Worm (Caenorhabditis elegans): ENCODE results near the gene pqn-76.
"Not testable (repeated sequence)": the region's sequence is repeated elsewhere in the genome, so short reads cannot be mapped to it uniquely, and the experiment has no call there.

Gene pqn-76

ce11 chrIV:15578786-15579185, at the start of gene pqn-76:
TSS of gene pqn-76 (plus strand) at chrIV:15579086.
- TF ChIP-seq mdl-1 (tag; optimal IDR thresholded peaks at IDR 0.05); mab-9 (GFP tag; IDR thresholded peaks at IDR 0.05); skn-1 (tag; optimal IDR thresholded peaks at IDR 0.05): not testable (repeated sequence)

ce11 chrIV:15530486-15530885, 48.4 kb upstream of the pqn-76 start:
- TF ChIP-seq unc-98 (GFP tag; IDR thresholded peaks at IDR 0.05) (peak; percentile 63; the same call in 1 of the 2 replicates), mab-9 (GFP tag; IDR thresholded peaks at IDR 0.05) (peak; percentile 89), nhr-19 (GFP tag; conservative IDR thresholded peaks at IDR 0.05) (peak; percentile 95), tbx-2 (tag; optimal IDR thresholded peaks at IDR 0.05) (peak; percentile 3), lsy-2 (tag; optimal IDR thresholded peaks at IDR 0.05) (peak; percentile 27 to 56), sox-4 (tag; optimal IDR thresholded peaks at IDR 0.05) (peak; percentile 23), nhr-71 (tag; optimal IDR thresholded peaks at IDR 0.05) (peak; percentile 60), nhr-90 (tag; optimal IDR thresholded peaks at IDR 0.05; ENCODE audit: poor library complexity) (peak; percentile 52), snu-23 (GFP tag; optimal IDR thresholded peaks at IDR 0.05) (peak; percentile 22), elt-2 (tag; optimal IDR thresholded peaks at IDR 0.05) (peak; percentile 26), swsn-7 (tag; optimal IDR thresholded peaks at IDR 0.05) (peak; percentile 30), xbp-1 (tag; optimal IDR thresholded peaks at IDR 0.05) (peak; percentile 25), isw-1 (GFP tag; IDR thresholded peaks at IDR 0.05) (peak; percentile 86), nhr-20 (tag; optimal IDR thresholded peaks at IDR 0.05) (peak; percentile 23), efl-1 (optimal IDR thresholded peaks at IDR 0.05) (peak in 1 of 2 experiments; percentile 19), efl-1 (GFP tag; optimal IDR thresholded peaks at IDR 0.05 in 1 of 2) (peak in 1 of 2 experiments; percentile 71), lin-14 (GFP tag; optimal IDR thresholded peaks at IDR 0.05) (peak; percentile 32), dpl-1 (GFP tag; optimal IDR thresholded peaks at IDR 0.05) (peak in 1 of 3 experiments; percentile 1), nhr-85 (tag) (peak; percentile 71), ceh-88 (GFP tag; IDR thresholded peaks at IDR 0.05) (peak; percentile 82), dsc-1 (tag; optimal IDR thresholded peaks at IDR 0.05) (peak; percentile 35), pax-3 (tag; optimal IDR thresholded peaks at IDR 0.05) (peak; percentile 6), grh-1 (GFP tag; IDR thresholded peaks at IDR 0.05) (peak; percentile 95)

- TF ChIP-seq fkh-4 (tag; optimal IDR thresholded peaks at IDR 0.05; ENCODE audit: borderline replicate concordance) (no peak), lin-15B (tag; optimal IDR thresholded peaks at IDR 0.05) (no peak), ama-1 (optimal IDR thresholded peaks at IDR 0.05) (no peak), lir-3 (tag; optimal IDR thresholded peaks at IDR 0.05; ENCODE audit: poor library complexity) (no peak), nhr-90 (tag; optimal IDR thresholded peaks at IDR 0.05; ENCODE audit: poor library complexity) (no peak), mab-9 (GFP tag; IDR thresholded peaks at IDR 0.05) (no peak), grh-1 (GFP tag; IDR thresholded peaks at IDR 0.05) (no peak), alr-1 (tag; optimal IDR thresholded peaks at IDR 0.05; ENCODE audit: borderline replicate concordance) (no peak), nhr-84 (tag; optimal IDR thresholded peaks at IDR 0.05) (no peak), pax-3 (tag; optimal IDR thresholded peaks at IDR 0.05) (no peak), swsn-7 (tag; optimal IDR thresholded peaks at IDR 0.05) (no peak), irx-1 (tag; optimal IDR thresholded peaks at IDR 0.05) (no peak), sptf-1 (tag; optimal IDR thresholded peaks at IDR 0.05) (no peak), ets-5 (GFP tag; IDR thresholded peaks at IDR 0.05) (no peak), tlp-1 (tag; optimal IDR thresholded peaks at IDR 0.05) (no peak)
Measured at ce11 chrIV:15537338-15537737, 41.5 kb upstream of the pqn-76 start.

- TF ChIP-seq dsc-1 (tag; optimal IDR thresholded peaks at IDR 0.05): no peak
- TF ChIP-seq nhr-237 (tag; optimal IDR thresholded peaks at IDR 0.05): no peak
- TF ChIP-seq fkh-10 (GFP tag; optimal IDR thresholded peaks at IDR 0.05): no peak
- no peak for TF ChIP-seq tbx-2 (tag; optimal IDR thresholded peaks at IDR 0.05)
- TF ChIP-seq dpl-1 (GFP tag; optimal IDR thresholded peaks at IDR 0.05): no peak
- no peak for TF ChIP-seq blmp-1 (tag; optimal IDR thresholded peaks at IDR 0.05)
- no peak for TF ChIP-seq xbp-1 (tag; optimal IDR thresholded peaks at IDR 0.05)
- no peak for TF ChIP-seq unc-130 (tag; optimal IDR thresholded peaks at IDR 0.05)
- no peak for TF ChIP-seq ces-1 (GFP tag; optimal IDR thresholded peaks at IDR 0.05)
- no peak for TF ChIP-seq mep-1 (tag; optimal IDR thresholded peaks at IDR 0.05)
- TF ChIP-seq irx-1 (tag; optimal IDR thresholded peaks at IDR 0.05): no peak
- TF ChIP-seq lin-14 (GFP tag; optimal IDR thresholded peaks at IDR 0.05): no peak
- no peak for TF ChIP-seq aha-1 (tag; optimal IDR thresholded peaks at IDR 0.05)
- no peak for TF ChIP-seq ceh-90 (tag; optimal IDR thresholded peaks at IDR 0.05)
- no peak for TF ChIP-seq hpl-2 (GFP tag; optimal IDR thresholded peaks at IDR 0.05)
- TF ChIP-seq lsy-2 (tag; optimal IDR thresholded peaks at IDR 0.05): no peak
- TF ChIP-seq efl-3 (GFP tag; optimal IDR thresholded peaks at IDR 0.05): no peak
- no peak for TF ChIP-seq unc-30 (tag; optimal IDR thresholded peaks at IDR 0.05)
- no peak for TF ChIP-seq fkh-8 (tag; optimal IDR thresholded peaks at IDR 0.05)
Measured at ce11 chrIV:15539447-15539994, 39.4 kb upstream of the pqn-76 start, which contains the start of gene Y73F8A.35. TSS of gene Y73F8A.35 (minus strand) at chrIV:15539944.
